Fruit fly (Drosophila melanogaster): ENCODE results near the gene CG11417.

The CG11417 gene

DNA sequence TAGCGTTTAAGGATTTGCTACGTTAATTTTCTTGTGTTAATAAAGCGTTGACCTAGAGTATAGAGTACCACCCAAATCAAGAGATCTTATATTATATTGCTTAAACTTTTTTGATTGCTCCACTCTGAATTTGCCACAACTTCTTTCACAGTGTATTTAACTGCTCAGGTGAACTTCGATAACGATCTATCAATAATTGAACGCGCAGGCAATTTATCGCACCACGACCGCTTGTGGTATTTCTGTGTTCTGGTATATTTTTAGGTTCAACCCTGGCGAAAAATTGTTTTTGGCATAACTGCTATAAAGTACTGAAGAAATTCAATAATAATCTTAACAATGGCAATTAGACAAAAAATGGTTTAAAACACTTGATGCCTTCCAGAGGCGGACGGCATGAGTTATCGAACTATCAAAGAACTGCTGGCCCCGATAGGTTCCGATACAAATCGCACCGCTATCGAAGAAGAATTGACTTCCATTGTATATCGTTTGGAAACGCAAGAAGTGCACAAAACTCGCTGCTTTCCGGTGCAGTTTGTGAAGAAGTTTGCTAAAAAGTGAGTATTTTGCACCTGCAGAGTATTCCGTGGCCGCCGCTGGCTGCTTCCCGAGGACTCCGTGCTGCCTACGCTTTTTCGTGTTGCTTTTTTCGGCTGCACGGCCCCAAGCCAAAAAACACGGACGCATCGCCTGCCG, 16.4 kb downstream of the CG11417 start, which contains the start of gene ssx:
ssx (plus strand) TSS at position 477 of the 699 bp plus-strand sequence.
- no peak for TF ChIP-seq noc (tag; optimal IDR thresholded peaks at IDR 0.05)

DNA sequence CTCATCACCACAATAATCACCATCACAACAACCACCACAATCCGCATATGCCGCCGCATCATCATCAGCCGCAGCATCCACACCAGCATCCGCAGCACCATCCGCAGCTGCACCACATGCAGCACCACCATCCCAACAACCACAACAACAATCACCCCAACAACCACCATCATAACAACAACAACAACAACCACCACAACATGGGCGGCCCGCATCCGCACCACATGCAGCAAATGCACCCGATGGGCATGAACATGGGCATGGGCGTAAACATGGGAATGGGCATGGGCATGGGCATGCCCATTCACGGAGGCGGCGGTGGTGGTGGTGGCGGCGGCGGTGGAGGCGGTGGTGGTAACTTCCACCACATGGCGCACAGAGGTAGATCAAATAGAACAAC, 18.9 kb downstream of the CG11417 start:
- no peak for TF ChIP-seq noc (tag; optimal IDR thresholded peaks at IDR 0.05)

DNA sequence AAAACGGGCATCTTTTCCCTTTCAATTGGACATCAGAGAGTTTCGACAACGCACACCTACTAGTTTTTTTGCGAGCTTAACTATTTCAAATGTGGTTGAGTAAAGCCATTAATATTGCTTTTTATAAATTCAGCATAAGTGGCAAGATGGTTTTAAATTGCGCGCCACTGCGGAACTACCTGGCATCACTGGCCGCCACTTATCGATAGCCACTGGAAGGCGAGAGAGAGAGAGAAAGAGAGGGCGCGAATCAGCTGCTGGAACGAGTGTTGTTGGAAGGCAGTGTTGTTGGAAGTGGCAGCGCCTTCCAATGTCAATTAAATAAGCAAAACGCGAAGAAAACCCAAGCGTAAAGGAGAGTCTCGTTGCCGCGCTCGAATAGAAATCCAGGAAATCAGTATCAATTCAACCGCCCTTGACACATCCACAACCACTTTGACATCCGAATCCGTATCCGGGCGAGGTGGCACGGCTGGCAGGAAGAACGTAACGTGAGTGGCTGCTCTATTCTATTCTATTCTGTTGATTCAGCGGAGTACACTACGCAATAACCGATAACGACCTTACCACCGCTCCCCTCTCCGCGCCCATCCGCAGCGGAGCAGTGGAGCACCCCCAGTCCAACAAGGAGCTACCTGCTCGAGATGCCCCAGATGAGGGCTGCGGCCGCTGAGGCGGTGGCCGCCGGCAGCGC, 21.6 kb downstream of the CG11417 start, which contains the start of gene AMPKalpha:
AMPKalpha (plus strand) TSS at position 272 of the 694 bp plus-strand sequence.
- no peak for TF ChIP-seq noc (tag; optimal IDR thresholded peaks at IDR 0.05)

DNA sequence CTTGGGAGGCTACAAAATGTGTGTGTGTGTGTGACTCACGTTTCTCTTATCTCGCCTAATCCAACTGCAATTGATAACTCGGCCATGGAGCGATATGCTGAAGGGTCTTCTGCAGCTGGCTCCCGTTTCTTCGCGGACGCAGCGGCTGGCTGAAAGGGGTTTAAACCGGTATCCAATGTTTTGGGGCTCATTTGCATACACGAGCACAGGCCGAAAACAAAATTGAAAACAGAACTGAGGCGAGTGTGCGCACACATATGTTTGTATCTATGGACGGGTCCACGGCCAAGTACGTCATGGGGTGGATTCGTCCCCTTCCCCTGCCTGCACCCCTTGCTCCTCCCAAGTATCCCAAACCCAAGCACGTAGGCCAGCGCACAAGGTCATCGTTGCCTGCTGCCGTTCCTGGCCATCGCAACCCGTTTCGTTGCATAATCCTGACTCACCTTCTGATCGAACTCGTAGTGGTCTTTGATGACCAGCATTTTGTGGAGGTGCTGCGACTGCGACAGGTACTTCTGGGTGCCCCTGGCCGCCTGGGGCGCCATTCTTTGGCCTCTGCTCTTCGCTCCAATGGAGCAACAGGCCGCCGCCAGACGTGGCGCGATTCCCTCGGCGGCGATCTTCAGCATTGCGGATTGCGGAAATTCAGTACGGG, 26.0 kb downstream of the CG11417 start:
- no peak for TF ChIP-seq noc (tag; optimal IDR thresholded peaks at IDR 0.05)

DNA sequence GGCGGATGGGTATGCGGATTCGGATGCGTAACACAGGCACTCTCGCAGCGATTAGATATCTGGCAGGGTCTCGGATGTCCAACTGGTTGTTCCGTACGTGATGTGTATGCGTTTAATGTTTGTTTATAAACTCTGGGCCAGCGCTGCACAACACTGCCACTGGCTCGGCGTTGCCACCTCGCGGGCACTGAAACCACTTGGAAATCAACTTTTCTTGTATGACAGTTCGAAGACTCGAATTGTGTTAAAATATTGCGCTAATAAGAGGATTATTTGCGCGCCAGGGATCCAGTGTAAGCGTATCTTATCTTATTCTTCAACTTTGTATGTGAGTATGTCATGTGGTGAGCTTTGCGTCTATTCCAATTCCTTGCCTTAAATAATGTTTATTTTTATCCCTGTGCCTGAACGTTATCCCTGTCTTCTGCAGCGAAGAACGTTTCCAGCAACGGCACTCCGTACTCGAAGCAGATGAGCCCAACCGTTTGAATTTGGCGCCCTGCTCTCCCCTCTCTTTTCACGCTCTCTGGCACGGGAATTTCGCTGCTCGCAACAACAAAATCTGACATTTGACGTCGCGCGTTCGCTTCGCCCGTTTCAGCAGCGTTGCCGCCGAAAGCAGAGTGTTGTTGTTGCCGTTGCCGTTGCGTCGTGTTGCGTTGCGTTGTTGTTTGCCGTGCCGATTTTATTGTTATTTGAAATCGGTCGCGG, 26.7 kb downstream of the CG11417 start, which contains the start of the genes CG3719 and CG32813:
CG3719 (minus strand) TSS at position 131 of the 711 bp plus-strand sequence.
CG32813 (plus strand) TSS at position 565 of the 711 bp plus-strand sequence.
- no peak for TF ChIP-seq noc (tag; optimal IDR thresholded peaks at IDR 0.05)

DNA sequence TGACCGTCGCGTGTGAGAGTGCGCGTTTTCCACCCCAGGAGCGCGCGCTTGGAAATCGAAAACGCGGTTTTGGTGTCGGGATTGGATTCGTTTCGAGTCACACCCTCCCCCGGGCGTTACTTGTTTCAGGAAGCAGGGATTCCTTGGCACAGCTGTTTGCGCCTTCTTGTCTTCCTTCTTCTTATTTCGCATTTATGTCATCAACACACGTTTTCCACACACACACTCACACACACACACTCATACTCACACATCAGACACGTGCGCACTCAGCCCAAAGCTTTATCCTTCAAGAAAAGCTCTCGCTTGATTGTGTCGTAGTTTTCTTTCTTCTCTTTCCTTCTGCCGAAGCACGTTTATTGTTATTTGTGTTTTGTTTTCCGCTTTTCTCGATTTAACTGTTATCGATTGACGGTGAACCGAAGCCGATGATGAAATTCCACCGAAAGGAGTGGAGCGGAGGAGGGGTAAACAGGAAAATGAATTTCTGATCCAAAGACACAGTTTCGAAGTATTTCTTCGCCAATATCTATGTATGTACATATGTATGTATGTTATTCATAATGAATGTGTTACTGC, 27.7 kb downstream of the CG11417 start:
- no peak for TF ChIP-seq noc (tag; optimal IDR thresholded peaks at IDR 0.05)

DNA sequence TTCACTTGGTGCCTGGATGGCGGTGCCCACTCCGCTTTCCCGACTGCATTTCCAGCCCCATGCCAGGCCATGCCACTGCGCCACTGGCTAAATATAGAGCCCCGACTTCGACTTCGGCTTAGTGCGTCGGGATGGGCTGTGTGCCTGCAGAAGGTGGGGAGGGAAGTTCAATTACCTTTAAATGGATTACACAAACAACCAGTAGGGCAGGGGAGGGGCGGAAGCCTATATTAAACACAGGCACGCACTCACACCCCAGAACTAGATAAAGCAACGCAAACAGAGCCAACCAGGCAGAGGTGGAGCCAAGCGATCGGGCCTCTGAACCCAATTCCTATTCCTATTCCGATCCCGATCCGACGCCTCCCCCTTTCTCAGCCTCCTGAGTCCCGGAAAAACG, 28.7 kb downstream of the CG11417 start:
- TF ChIP-seq noc (tag; optimal IDR thresholded peaks at IDR 0.05) = no peak

DNA sequence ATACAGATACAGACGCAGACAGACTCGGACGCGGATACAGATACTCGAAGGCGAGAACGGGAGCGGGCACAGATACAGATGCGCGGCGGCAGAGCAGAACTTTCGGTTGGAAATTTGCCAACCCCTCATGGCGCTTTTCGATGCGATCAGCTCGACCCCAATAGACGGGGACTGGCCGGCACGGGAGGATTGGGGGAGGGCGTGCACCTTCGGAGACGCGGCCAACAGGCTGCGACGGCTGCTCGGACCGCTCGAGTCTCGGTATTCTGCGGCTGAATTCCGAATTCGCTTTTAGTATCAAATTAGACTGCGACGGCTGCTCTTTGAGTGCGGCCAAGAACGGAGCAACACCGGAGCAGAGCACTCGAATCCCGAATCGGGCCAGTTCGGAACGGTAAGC, 30.4 kb downstream of the CG11417 start:
- TF ChIP-seq noc (tag; optimal IDR thresholded peaks at IDR 0.05) = no peak

DNA sequence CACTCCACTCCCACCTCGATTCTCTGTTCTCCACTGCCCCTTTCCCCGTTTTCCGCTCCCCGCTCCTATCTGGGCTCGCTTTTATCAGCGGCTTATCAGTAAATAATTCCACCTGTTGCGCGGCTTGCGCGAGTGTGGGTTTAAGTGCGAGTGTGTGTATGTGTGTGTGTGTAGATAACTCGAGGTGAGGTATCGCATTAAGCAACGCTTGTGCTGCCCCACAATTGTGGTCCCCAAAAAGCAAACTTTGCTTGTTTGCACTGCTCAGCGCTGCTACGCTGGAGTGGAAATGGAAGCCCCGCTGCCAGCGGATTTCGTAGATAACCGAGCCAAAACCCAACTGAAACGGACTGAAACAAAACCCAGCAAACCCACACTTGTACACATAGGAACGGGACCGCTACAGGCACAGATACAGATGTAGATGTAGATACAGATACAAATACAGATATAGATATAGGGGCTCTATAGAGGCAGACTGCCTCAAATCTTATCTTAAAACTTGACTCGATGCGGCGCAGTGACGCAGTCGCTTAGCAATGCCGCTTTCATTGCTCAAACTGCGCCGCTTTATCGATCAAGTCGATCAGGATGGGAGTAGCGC, 33.4 kb downstream of the CG11417 start:
- TF ChIP-seq noc (tag; optimal IDR thresholded peaks at IDR 0.05) = no peak

DNA sequence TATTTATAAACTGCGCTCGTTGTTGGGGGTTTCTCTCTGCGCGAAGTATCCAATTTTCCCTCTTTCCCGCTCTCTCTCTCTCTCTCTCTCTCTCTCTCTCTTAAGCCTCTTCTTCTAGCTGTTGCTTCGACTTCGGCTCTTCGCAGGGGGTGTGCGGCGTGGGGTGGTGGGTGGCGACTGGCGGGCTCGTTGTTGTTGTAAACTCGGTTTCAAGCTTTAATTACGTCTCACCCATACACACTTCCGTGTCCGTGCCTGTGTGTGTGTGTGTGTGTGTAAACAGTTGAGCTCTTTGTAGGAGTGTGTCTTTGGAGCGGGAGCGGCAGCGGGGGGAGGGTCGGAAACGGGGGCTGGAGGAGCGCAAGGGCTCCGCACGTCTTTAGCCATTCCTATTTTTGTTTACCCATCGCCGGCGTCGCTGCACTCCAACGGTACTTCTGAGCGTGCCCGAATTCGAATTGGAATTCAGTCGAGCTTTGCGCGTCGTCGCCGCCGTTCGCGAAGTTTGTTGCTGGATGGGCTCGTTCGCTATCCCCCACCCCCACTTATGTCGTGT, 34.4 kb downstream of the CG11417 start:
- TF ChIP-seq noc (tag; optimal IDR thresholded peaks at IDR 0.05) = no peak

DNA sequence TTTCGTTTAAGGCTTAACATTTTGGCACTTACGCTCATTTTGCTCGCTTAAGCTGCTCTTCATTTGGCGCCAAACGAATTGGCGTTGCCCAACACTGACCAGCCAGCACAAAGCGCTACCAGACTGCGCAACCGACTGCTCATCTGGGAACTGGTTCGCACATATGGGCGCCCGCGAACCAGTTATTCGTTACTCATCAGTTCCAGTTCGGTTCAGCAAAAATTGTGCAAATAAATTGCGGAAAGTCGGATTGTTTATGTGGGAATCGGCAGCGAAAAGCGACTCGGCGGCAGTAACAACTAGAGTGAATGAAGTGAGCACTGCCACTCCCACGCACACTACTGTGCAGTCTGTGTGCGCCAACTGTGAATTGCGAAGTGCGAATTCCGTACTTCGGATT, 39.1 kb downstream of the CG11417 start, which contains the start of gene Rilpl:
Rilpl (plus strand) TSS at position 180 of the 400 bp plus-strand sequence.
- TF ChIP-seq noc (tag; optimal IDR thresholded peaks at IDR 0.05) = peak; percentile 7

DNA sequence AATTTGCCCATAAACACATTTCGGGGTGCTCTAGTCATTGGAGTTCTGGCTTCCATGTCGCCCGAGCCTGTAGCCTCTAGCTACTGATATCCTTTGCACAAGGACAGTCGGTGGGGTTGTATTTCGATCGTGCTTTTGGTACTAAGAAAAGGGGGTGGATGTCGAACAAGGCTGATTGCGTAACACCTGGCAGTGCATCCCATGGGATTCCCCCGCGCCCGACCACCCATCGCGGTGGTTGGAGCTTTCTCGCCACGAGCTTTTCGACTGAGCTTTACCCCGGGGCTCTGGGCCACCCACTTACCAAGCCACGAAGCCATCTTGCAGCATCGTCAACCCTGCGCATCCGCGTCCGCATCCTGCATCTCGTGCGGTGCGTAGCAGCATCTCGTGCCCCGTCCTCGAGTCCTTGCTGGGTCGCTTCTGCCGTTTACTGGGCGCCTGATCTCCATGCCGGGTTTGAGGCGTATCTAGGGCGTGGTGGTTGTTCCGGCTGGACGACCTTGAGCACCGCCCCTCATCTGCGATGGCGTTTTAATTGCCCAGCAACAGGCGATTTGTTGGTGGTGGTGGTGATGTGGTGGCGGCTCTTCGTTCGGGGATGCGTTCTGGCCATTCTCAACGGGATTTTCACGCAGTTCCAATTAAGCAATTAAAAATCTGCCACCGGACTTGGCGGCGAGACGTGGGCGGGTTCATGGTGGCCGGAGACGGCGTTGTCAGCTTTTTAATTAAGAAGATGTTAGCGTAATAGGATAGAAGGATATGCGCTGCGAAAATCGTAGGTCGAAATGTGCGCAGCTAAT, 44.0 kb downstream of the CG11417 start:
- TF ChIP-seq noc (tag; optimal IDR thresholded peaks at IDR 0.05) = no peak

DNA sequence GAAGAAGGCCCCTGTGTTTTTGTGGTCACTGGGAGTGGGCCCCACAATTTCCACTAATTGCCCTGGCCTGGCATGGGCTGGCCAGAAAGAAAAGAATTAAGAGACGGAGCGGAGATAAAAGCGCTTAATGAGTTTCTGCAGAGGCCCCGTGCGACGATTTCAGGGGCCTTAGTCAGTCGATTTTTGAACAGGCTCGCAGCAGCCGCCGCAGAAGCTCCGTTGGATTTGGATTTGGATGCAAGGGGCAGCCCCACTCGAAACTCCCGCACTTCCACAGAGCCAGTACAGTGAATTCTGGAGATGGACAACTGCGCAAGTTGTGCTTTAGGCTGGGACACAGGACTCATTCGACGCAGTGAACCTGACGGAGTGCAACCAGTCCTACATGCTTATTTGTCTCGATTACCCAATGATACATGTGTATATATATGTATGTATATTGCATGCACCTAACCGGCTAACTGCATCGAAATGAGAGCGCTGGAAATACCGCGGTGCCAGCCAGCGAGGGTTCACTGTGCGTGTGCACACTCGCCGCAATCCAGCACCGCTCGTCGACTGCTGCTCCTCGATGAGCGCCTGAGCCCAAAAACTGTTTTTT, 44.7 kb downstream of the CG11417 start:
- no peak for TF ChIP-seq noc (tag; optimal IDR thresholded peaks at IDR 0.05)

Measured in whole organism, larva.